Fruit fly (Drosophila melanogaster) whole organism, embryonic: ENCODE results near the gene CG31287.

Experiments
- ATbp ChIP-seq: fragments of 200-800 bp; sonication (Bioruptor generic); optimal IDR thresholded peaks from 2 replicates; lab custom pipeline; 2017; ENCODE audit warnings: missing biosample characterization, mild to moderate bottlenecking, missing genetic modification characterization, missing genetic modification reagents
- Adf1 ChIP-seq: fragments of 200-800 bp; sonication (Bioruptor generic); IDR thresholded peaks from 2 replicates; pipeline ENCODE4 v1.3.6; 2022; ENCODE audit warnings: missing biosample characterization, missing genetic modification characterization
- Aef1 ChIP-seq: fragments of 200-800 bp; sonication (Bioruptor generic); IDR thresholded peaks from 3 replicates; pipeline ENCODE4 v1.3.6; 2022; ENCODE audit warnings: missing biosample characterization, missing genetic modification characterization
- Asciz ChIP-seq: fragments of 200-800 bp; sonication (Bioruptor generic); optimal IDR thresholded peaks from 2 replicates; lab custom pipeline; 2017; ENCODE audit warnings: missing biosample characterization, mild to moderate bottlenecking, missing genetic modification characterization, missing genetic modification reagents
- Bgb ChIP-seq: fragments of 200-800 bp; sonication (Bioruptor generic); IDR thresholded peaks from 2 replicates; pipeline ENCODE4 v1.3.6; 2022; ENCODE audit warnings: missing biosample characterization, missing genetic modification characterization; ENCODE audit not compliant: partially characterized antibody
- CG10979 ChIP-seq: fragments of 200-800 bp; sonication (Bioruptor generic); optimal IDR thresholded peaks from 2 replicates; lab custom pipeline; 2018; ENCODE audit warnings: missing biosample characterization, mild to moderate bottlenecking, missing genetic modification characterization, moderate library complexity
- CG12071 ChIP-seq: fragments of 200-800 bp; sonication (Bioruptor generic); optimal IDR thresholded peaks from 3 replicates; lab custom pipeline; 2018; ENCODE audit warnings: missing biosample characterization, mild to moderate bottlenecking, missing genetic modification characterization
- CG12104 ChIP-seq: fragments of 200-800 bp; sonication (Bioruptor generic); optimal IDR thresholded peaks from 3 replicates; lab custom pipeline; 2016; ENCODE audit warnings: missing biosample characterization, missing genetic modification characterization
- CG12155 ChIP-seq: fragments of 200-800 bp; sonication (Bioruptor generic); optimal IDR thresholded peaks from 3 replicates; lab custom pipeline; 2016; ENCODE audit warnings: missing biosample characterization, missing genetic modification characterization
- CG13296 ChIP-seq: fragments of 200-800 bp; sonication (Bioruptor generic); optimal IDR thresholded peaks from 3 replicates; lab custom pipeline; 2018; ENCODE audit warnings: missing biosample characterization, mild to moderate bottlenecking, missing genetic modification characterization
- CG13624 ChIP-seq: fragments of 200-800 bp; sonication (Bioruptor generic); optimal IDR thresholded peaks from 2 replicates; lab custom pipeline; 2016; ENCODE audit warnings: missing biosample characterization, missing genetic modification characterization
- CG14860 ChIP-seq: fragments of 200-800 bp; sonication (Bioruptor generic); IDR thresholded peaks from 3 replicates; pipeline ENCODE4 v1.3.6; 2022; ENCODE audit warnings: missing biosample characterization, missing genetic modification characterization; ENCODE audit not compliant: partially characterized antibody
- CG17802 ChIP-seq: fragments of 200-800 bp; sonication (Bioruptor generic); optimal IDR thresholded peaks from 2 replicates; lab custom pipeline; 2018; ENCODE audit warnings: missing biosample characterization, mild to moderate bottlenecking, missing genetic modification characterization, moderate library complexity
- CG17829 ChIP-seq: fragments of 200-800 bp; optimal IDR thresholded peaks from 2 replicates; lab custom pipeline; 2019; ENCODE audit warnings: missing biosample characterization, mild to moderate bottlenecking, missing genetic modification characterization, moderate library complexity
- CG2712 ChIP-seq: fragments of 200-800 bp; optimal IDR thresholded peaks from 3 replicates; lab custom pipeline; 2019; ENCODE audit warnings: missing biosample characterization, mild to moderate bottlenecking, missing genetic modification characterization, moderate library complexity
- CG32532 ChIP-seq: fragments of 200-800 bp; sonication (Bioruptor generic); IDR thresholded peaks from 2 replicates; pipeline ENCODE4 v1.3.6; 2022; ENCODE audit warnings: missing biosample characterization, missing genetic modification characterization
- CG32772 ChIP-seq: fragments of 200-800 bp; sonication (Bioruptor generic); IDR thresholded peaks from 2 replicates; pipeline ENCODE4 v1.3.6; 2022; ENCODE audit warnings: missing biosample characterization, missing genetic modification characterization
- CG33213 ChIP-seq: fragments of 200-800 bp; sonication (Bioruptor generic); optimal IDR thresholded peaks from 3 replicates; lab custom pipeline; 2016; ENCODE audit warnings: missing biosample characterization, missing genetic modification characterization
- CG43689 ChIP-seq: fragments of 200-800 bp; sonication (Bioruptor generic); IDR thresholded peaks from 2 replicates; pipeline ENCODE4 v1.3.6; 2022; ENCODE audit warnings: missing biosample characterization, missing genetic modification characterization
- CG4707 ChIP-seq: fragments of 200-800 bp; sonication (Bioruptor generic); optimal IDR thresholded peaks from 2 replicates; lab custom pipeline; 2018; ENCODE audit warnings: missing biosample characterization, mild to moderate bottlenecking, missing genetic modification characterization, moderate library complexity
- CG6272 ChIP-seq: fragments of 200-800 bp; sonication (Bioruptor generic); IDR thresholded peaks from 2 replicates; pipeline ENCODE4 v1.3.6; 2022; ENCODE audit warnings: missing biosample characterization, missing genetic modification characterization
- CG6813 ChIP-seq: fragments of 200-800 bp; sonication (Bioruptor generic); optimal IDR thresholded peaks from 2 replicates; lab custom pipeline; 2017; ENCODE audit warnings: missing biosample characterization, missing genetic modification characterization, mild to moderate bottlenecking, moderate library complexity, missing genetic modification reagents
- CG8359 ChIP-seq: fragments of 200-800 bp; sonication (Bioruptor generic); optimal IDR thresholded peaks from 2 replicates; lab custom pipeline; 2017; ENCODE audit warnings: missing biosample characterization, mild to moderate bottlenecking, missing genetic modification characterization, borderline replicate concordance
- CG8944 ChIP-seq: fragments of 200-800 bp; sonication (Bioruptor generic); optimal IDR thresholded peaks from 3 replicates; lab custom pipeline; 2016; ENCODE audit warnings: missing biosample characterization, missing genetic modification characterization
- Dfd ChIP-seq, 2 experiments: fragments of >200 bp; optimal IDR thresholded peaks; 2 replicates each; lab custom pipeline; 2017; ENCODE audit warnings: missing biosample characterization in 2 of 2, missing genetic modification characterization in 2 of 2
- Dref ChIP-seq: fragments of 200-800 bp; sonication (Bioruptor generic); IDR thresholded peaks from 2 replicates; pipeline ENCODE4 v1.3.6; 2022; ENCODE audit warnings: missing biosample characterization, missing genetic modification characterization
- Hr51 ChIP-seq, 2 experiments: fragments of 200-800 bp; sonication (Bioruptor generic); optimal IDR thresholded peaks; 2 replicates in 1 of 2; 3 replicates in 1 of 2; lab custom pipeline; 2016 to 2018; ENCODE audit warnings: missing biosample characterization in 2 of 2, missing genetic modification characterization in 2 of 2, mild to moderate bottlenecking in 1 of 2, moderate library complexity in 1 of 2
- Optix ChIP-seq: fragments of 200-800 bp; sonication (Bioruptor generic); IDR thresholded peaks from 3 replicates; pipeline ENCODE4 v1.3.6; 2022; ENCODE audit warnings: missing biosample characterization, missing genetic modification characterization
- PHDP ChIP-seq: fragments of 200-800 bp; sonication (Bioruptor generic); optimal IDR thresholded peaks from 3 replicates; lab custom pipeline; 2018; ENCODE audit warnings: missing biosample characterization, mild to moderate bottlenecking, missing genetic modification characterization, moderate library complexity
- Ravus ChIP-seq: fragments of 200-800 bp; sonication (Bioruptor generic); IDR thresholded peaks from 2 replicates; pipeline ENCODE4 v1.3.6; 2022; ENCODE audit warnings: missing biosample characterization, missing genetic modification characterization
- Spps ChIP-seq: fragments of 200-800 bp; sonication (Bioruptor generic); optimal IDR thresholded peaks from 2 replicates; lab custom pipeline; 2018; ENCODE audit warnings: missing biosample characterization, mild to moderate bottlenecking, missing genetic modification characterization
- Usf ChIP-seq: fragments of 200-800 bp; sonication (Bioruptor generic); optimal IDR thresholded peaks from 2 replicates; lab custom pipeline; 2017; ENCODE audit warnings: missing genotype, missing biosample characterization, missing genetic modification characterization
- crc ChIP-seq: fragments of 200-800 bp; sonication (Bioruptor generic); optimal IDR thresholded peaks from 2 replicates; lab custom pipeline; 2016; ENCODE audit warnings: missing biosample characterization, missing genetic modification characterization
- crp ChIP-seq, 2 experiments: fragments of 200-800 bp; sonication (Bioruptor generic); optimal IDR thresholded peaks; 2 replicates in 1 of 2; 3 replicates in 1 of 2; lab custom pipeline; 2017; ENCODE audit warnings: missing biosample characterization in 2 of 2, missing genetic modification characterization in 2 of 2, mild to moderate bottlenecking in 1 of 2, moderate library complexity in 1 of 2
- dysf ChIP-seq: fragments of 200-800 bp; sonication (Bioruptor generic); IDR thresholded peaks from 3 replicates; pipeline ENCODE4 v1.3.6; 2022; ENCODE audit warnings: missing biosample characterization, missing genetic modification characterization
- emc ChIP-seq: fragments of 200-800 bp; sonication (Bioruptor generic); optimal IDR thresholded peaks from 2 replicates; lab custom pipeline; 2016; ENCODE audit warnings: missing biosample characterization, missing genetic modification characterization
- kni ChIP-seq: fragments of 200-800 bp; sonication (Bioruptor generic); optimal IDR thresholded peaks from 3 replicates; lab custom pipeline; 2017; ENCODE audit warnings: mild to moderate bottlenecking, missing biosample characterization, missing genetic modification reagents, missing genetic modification characterization
- mirr ChIP-seq: fragments of 200-800 bp; sonication (Bioruptor generic); optimal IDR thresholded peaks from 3 replicates; lab custom pipeline; 2018; ENCODE audit warnings: missing biosample characterization, mild to moderate bottlenecking, missing genetic modification characterization
- nerfin-1 ChIP-seq: fragments of 200-800 bp; sonication (Bioruptor generic); optimal IDR thresholded peaks from 3 replicates; lab custom pipeline; 2019; ENCODE audit warnings: missing biosample characterization, mild to moderate bottlenecking, missing genetic modification characterization, moderate library complexity
- peb ChIP-seq: fragments of 200-800 bp; sonication (Bioruptor generic); IDR thresholded peaks from 2 replicates; pipeline ENCODE4 v1.3.6; 2022; ENCODE audit warnings: missing biosample characterization, missing genetic modification characterization
- pzg ChIP-seq: fragments of 200-800 bp; sonication (Bioruptor generic); optimal IDR thresholded peaks from 3 replicates; lab custom pipeline; 2018; ENCODE audit warnings: missing biosample characterization, mild to moderate bottlenecking, missing genetic modification characterization, moderate library complexity
- rib ChIP-seq: fragments of 200-800 bp; sonication (Bioruptor generic); IDR thresholded peaks from 2 replicates; pipeline ENCODE4 v1.3.6; 2022; ENCODE audit warnings: missing biosample characterization, missing genetic modification characterization
- scrt ChIP-seq: fragments of 200-800 bp; sonication (Bioruptor generic); optimal IDR thresholded peaks from 2 replicates; lab custom pipeline; 2018; ENCODE audit warnings: missing biosample characterization, mild to moderate bottlenecking, missing genetic modification characterization, moderate library complexity
- shn ChIP-seq: fragments of 200-800 bp; sonication (Bioruptor generic); optimal IDR thresholded peaks from 3 replicates; lab custom pipeline; 2016; ENCODE audit warnings: missing biosample characterization, missing genetic modification characterization
- slbo ChIP-seq: fragments of 200-800 bp; sonication (Bioruptor generic); IDR thresholded peaks from 2 replicates; pipeline ENCODE4 v1.3.6; 2022; ENCODE audit warnings: missing biosample characterization, missing genetic modification characterization
- so ChIP-seq: fragments of 200-800 bp; sonication (Bioruptor generic); IDR thresholded peaks from 3 replicates; pipeline ENCODE4 v1.3.6; 2022; ENCODE audit warnings: missing biosample characterization, missing genetic modification characterization
- twi ChIP-seq: fragments of 200-800 bp; optimal IDR thresholded peaks from 2 replicates; lab custom pipeline; 2019; ENCODE audit warnings: missing biosample characterization, mild to moderate bottlenecking, missing genetic modification characterization, moderate library complexity
- z ChIP-seq: fragments of 200-800 bp; sonication (Bioruptor generic); IDR thresholded peaks from 3 replicates; pipeline ENCODE4 v1.3.6; 2022; ENCODE audit warnings: missing biosample characterization, missing genetic modification characterization

CG31287 gene

dm6 chr3R:16212859-16213708 is 9.9 kb downstream of the CG31287 start (continued):
- no peak for TF ChIP-seq CG14860 (GFP tag; lab: Robert Waterston, UW)
- TF ChIP-seq Asciz (GFP tag; lab: Kevin White, UChicago), result peak; percentile 24
- TF ChIP-seq CG33213 (GFP tag; lab: Kevin White, UChicago), result no peak
- TF ChIP-seq dysf (GFP tag; lab: Robert Waterston, UW), result peak; percentile 26; the same call in 1 of the 3 replicates
- TF ChIP-seq Bgb, result peak; percentile 14; the same call in 1 of the 2 replicates
- no peak for TF ChIP-seq ATbp (GFP tag; lab: Kevin White, UChicago)
- no peak for TF ChIP-seq peb (GFP tag; lab: Robert Waterston, UW)
- TF ChIP-seq CG8359, result no peak
- peak; percentile 28 for TF ChIP-seq CG13296 (GFP tag; lab: Kevin White, UChicago)
- TF ChIP-seq CG2712 (tag; lab: Kevin White, UChicago), result peak; percentile 44
- TF ChIP-seq Ravus, result no peak
- peak; percentile 25; the same call in 1 of the 2 replicates for TF ChIP-seq Dref (GFP tag; lab: Robert Waterston, UW)
- TF ChIP-seq CG32772 (GFP tag; lab: Robert Waterston, UW), result no peak
- TF ChIP-seq pzg (GFP tag; lab: Kevin White, UChicago), result no peak
- TF ChIP-seq emc (GFP tag; lab: Kevin White, UChicago), result no peak
- TF ChIP-seq CG32532 (GFP tag; lab: Robert Waterston, UW), result peak; percentile 6; the same call in 1 of the 2 replicates
- no peak for TF ChIP-seq CG12155
- TF ChIP-seq CG13624 (GFP tag; lab: Kevin White, UChicago), result no peak
- peak; percentile 62 for TF ChIP-seq CG12104 (GFP tag; lab: Kevin White, UChicago)
- TF ChIP-seq CG12071, result no peak
- TF ChIP-seq CG4707 (GFP tag; lab: Kevin White, UChicago), result no peak
- no peak for TF ChIP-seq z (GFP tag; lab: Robert Waterston, UW)
- no peak for TF ChIP-seq Dfd (GFP tag; optimal IDR thresholded peaks at IDR 0.05; lab: Kevin White, UChicago)
- no peak for TF ChIP-seq crc
- TF ChIP-seq so (GFP tag; lab: Robert Waterston, UW), result no peak
- TF ChIP-seq CG8944 (GFP tag; lab: Kevin White, UChicago), result no peak
- TF ChIP-seq shn (GFP tag; lab: Kevin White, UChicago), result no peak
- peak; percentile 71; the same call in 1 of the 2 replicates for TF ChIP-seq Adf1 (GFP tag; lab: Robert Waterston, UW)
- no peak for TF ChIP-seq CG6272 (GFP tag; lab: Robert Waterston, UW)
- no peak for TF ChIP-seq CG17802 (tag; lab: Kevin White, UChicago)
- TF ChIP-seq PHDP (tag; lab: Kevin White, UChicago), result peak; percentile 38
- TF ChIP-seq Aef1 (GFP tag; lab: Robert Waterston, UW), result no peak
- peak in 1 of 2 experiments; percentile 50 for TF ChIP-seq Hr51 (GFP tag; optimal IDR thresholded peaks at IDR 0.05; lab: Kevin White, UChicago)
- TF ChIP-seq crp (GFP tag; optimal IDR thresholded peaks at IDR 0.05; lab: Kevin White, UChicago), result no peak
- TF ChIP-seq Usf, result no peak
- TF ChIP-seq CG10979 (tag; lab: Kevin White, UChicago), result peak; percentile 72
- TF ChIP-seq scrt (GFP tag; lab: Kevin White, UChicago), result peak; percentile 63
- no peak for TF ChIP-seq nerfin-1 (tag; lab: Kevin White, UChicago)
- 0 out of 2 replicates have a peak, but pooled peaks have one; percentile 29 for TF ChIP-seq CG43689 (GFP tag; lab: Robert Waterston, UW)
- TF ChIP-seq CG17829 (tag; lab: Kevin White, UChicago), result no peak
- 0 out of 2 replicates have a peak, but pooled peaks have one; percentile 39 for TF ChIP-seq slbo (GFP tag; lab: Robert Waterston, UW)
- TF ChIP-seq kni (GFP tag; lab: Kevin White, UChicago), result no peak
- no peak for TF ChIP-seq Optix (GFP tag; lab: Robert Waterston, UW)
- TF ChIP-seq rib, result no peak
- TF ChIP-seq CG6813 (GFP tag; lab: Kevin White, UChicago), result peak; percentile 6
- no peak for TF ChIP-seq mirr
- TF ChIP-seq twi (tag; lab: Kevin White, UChicago), result no peak
- no peak for TF ChIP-seq Spps
